Worm (Caenorhabditis elegans) whole organism, L4 larva: Measurements from ENCODE around the gene T27E7.4.

Experiments used
- F37D6.2 ChIP-seq: sonication (generic microtip); optimal IDR thresholded peaks from 2 replicates; lab custom pipeline; 2016; ENCODE audit warnings: mild to moderate bottlenecking, missing genetic modification characterization, missing compliant biosample characterization
- T26A8.4 ChIP-seq: fragments of 200-800 bp; sonication (Bioruptor generic); IDR thresholded peaks from 2 replicates; pipeline ENCODE4 v1.3.6; 2022; ENCODE audit warnings: missing genetic modification characterization, missing compliant biosample characterization
- Y5F2A.4 ChIP-seq: fragments of 200-800 bp; sonication (Bioruptor generic); optimal IDR thresholded peaks from 2 replicates; lab custom pipeline; 2018; ENCODE audit warnings: mild to moderate bottlenecking, missing genetic modification characterization, missing compliant biosample characterization
- aha-1 ChIP-seq: fragments of 150-350 bp; peaks from one replicate; lab custom pipeline; 2014; ENCODE audit warnings: missing biosample characterization, missing genetic modification characterization
- ama-1 ChIP-seq: fragments of 150-350 bp; optimal IDR thresholded peaks from 2 replicates; lab custom pipeline; 2014; ENCODE audit warnings: inconsistent platforms, mixed read lengths
- ceh-20 ChIP-seq: fragments of 200-800 bp; sonication (Bioruptor generic); IDR thresholded peaks from 2 replicates; pipeline ENCODE4 v1.3.6; 2022; ENCODE audit warnings: missing genetic modification reagents, missing genetic modification characterization, missing compliant biosample characterization
- ceh-28 ChIP-seq: fragments of 150-350 bp; optimal IDR thresholded peaks from 2 replicates; lab custom pipeline; 2014; ENCODE audit warnings: missing biosample characterization, missing genetic modification reagents, missing genetic modification characterization
- ceh-62 ChIP-seq: sonication (generic microtip); optimal IDR thresholded peaks from 2 replicates; lab custom pipeline; 2017; ENCODE audit warnings: missing biosample characterization, missing genetic modification characterization
- cey-2 ChIP-seq: sonication (generic microtip); optimal IDR thresholded peaks from 3 replicates; lab custom pipeline; 2017; ENCODE audit warnings: missing genetic modification characterization, mild to moderate bottlenecking, missing compliant biosample characterization, antibody characterized with exemption, borderline replicate concordance; ENCODE audit not compliant: insufficient read depth
- ctbp-1 ChIP-seq: fragments of 200-800 bp; sonication (Bioruptor generic); IDR thresholded peaks from 2 replicates; pipeline ENCODE4 v1.3.6; 2022; ENCODE audit warnings: missing genetic modification reagents, missing genetic modification characterization, missing compliant biosample characterization
- daf-12 ChIP-seq: fragments of 150-350 bp; optimal IDR thresholded peaks from 2 replicates; lab custom pipeline; 2014; ENCODE audit warnings: missing biosample characterization, missing genetic modification reagents, missing genetic modification characterization
- duxl-1 ChIP-seq: sonication (generic microtip); optimal IDR thresholded peaks from 2 replicates; lab custom pipeline; 2016; ENCODE audit warnings: mild to moderate bottlenecking, missing genetic modification characterization, moderate library complexity, missing compliant biosample characterization; ENCODE audit not compliant: poor library complexity
- dve-1 ChIP-seq: sonication (generic microtip); optimal IDR thresholded peaks from 2 replicates; lab custom pipeline; 2017; ENCODE audit warnings: antibody characterized with exemption, mild to moderate bottlenecking, missing genetic modification characterization, missing compliant biosample characterization; ENCODE audit not compliant: insufficient read depth
- hlh-30 ChIP-seq: sonication (generic microtip); optimal IDR thresholded peaks from 2 replicates; lab custom pipeline; 2017; ENCODE audit warnings: antibody characterized with exemption, mild to moderate bottlenecking, missing genetic modification characterization, missing compliant biosample characterization; ENCODE audit not compliant: insufficient read depth
- lin-13 ChIP-seq: fragments of 150-350 bp; optimal IDR thresholded peaks from 2 replicates; lab custom pipeline; 2014; ENCODE audit warnings: missing biosample characterization, missing genetic modification reagents, missing genetic modification characterization
- lin-29 ChIP-seq: fragments of 200-800 bp; sonication (Bioruptor generic); IDR thresholded peaks from 2 replicates; pipeline ENCODE4 v1.3.6; 2022; ENCODE audit warnings: missing genetic modification reagents, missing genetic modification characterization, missing compliant biosample characterization
- madf-5 ChIP-seq, 2 experiments: fragments of 200-800 bp; sonication (Bioruptor generic); IDR thresholded peaks; 2 replicates each; pipeline ENCODE4 v1.3.6; 2022; ENCODE audit warnings: missing compliant biosample characterization in 2 of 2, missing genetic modification characterization in 2 of 2
- mdl-1 ChIP-seq, 2 experiments: fragments of 150-350 bp in 1 of 2; sonication (generic microtip) in 1 of 2; optimal IDR thresholded peaks; 2 replicates each; lab custom pipeline; 2014 to 2017; ENCODE audit warnings: missing biosample characterization in 2 of 2, missing genetic modification characterization in 2 of 2
- mdt-29 ChIP-seq: fragments of 200-800 bp; sonication (Bioruptor generic); IDR thresholded peaks from 2 replicates; pipeline ENCODE4 v1.3.6; 2022; ENCODE audit warnings: missing genetic modification reagents, missing genetic modification characterization, missing compliant biosample characterization
- mep-1 ChIP-seq: fragments of 150-350 bp; sonication (generic microtip); optimal IDR thresholded peaks from 3 replicates; lab custom pipeline; 2014; ENCODE audit warnings: missing biosample characterization, missing genetic modification characterization
- mes-2 ChIP-seq: sonication (generic microtip); optimal IDR thresholded peaks from 2 replicates; lab custom pipeline; 2016; ENCODE audit warnings: missing genotype, mild to moderate bottlenecking, missing genetic modification characterization, missing compliant biosample characterization; ENCODE audit not compliant: poor library complexity, severe bottlenecking
- nhr-237 ChIP-seq: sonication (generic microtip); optimal IDR thresholded peaks from 2 replicates; lab custom pipeline; 2017; ENCODE audit warnings: missing biosample characterization, missing genetic modification characterization
- nhr-41 ChIP-seq: fragments of 200-800 bp; sonication (Bioruptor generic); IDR thresholded peaks from 2 replicates; pipeline ENCODE4 v1.3.6; 2022; ENCODE audit warnings: missing genetic modification reagents, missing genetic modification characterization, missing compliant biosample characterization
- nhr-42 ChIP-seq: fragments of 200-800 bp; sonication (Bioruptor generic); IDR thresholded peaks from 2 replicates; pipeline ENCODE4 v1.3.6; 2022; ENCODE audit warnings: missing genetic modification characterization, missing compliant biosample characterization
- nhr-6 ChIP-seq: fragments of 150-350 bp; optimal IDR thresholded peaks from 2 replicates; lab custom pipeline; 2014; ENCODE audit warnings: missing biosample characterization, missing genetic modification characterization
- nhr-77 ChIP-seq: fragments of 150-350 bp; optimal IDR thresholded peaks from 2 replicates; lab custom pipeline; 2014; ENCODE audit warnings: missing biosample characterization, missing genetic modification characterization
- rbr-2 ChIP-seq: sonication (generic microtip); optimal IDR thresholded peaks from 2 replicates; lab custom pipeline; 2016; ENCODE audit warnings: missing genotype, missing genetic modification characterization, missing compliant biosample characterization
- snpc-4 ChIP-seq: fragments of 150-350 bp; optimal IDR thresholded peaks from 2 replicates; lab custom pipeline; 2014; ENCODE audit warnings: missing biosample characterization, missing genetic modification characterization
- spr-3 ChIP-seq: fragments of 200-800 bp; sonication (Bioruptor generic); optimal IDR thresholded peaks from 2 replicates; lab custom pipeline; 2018; ENCODE audit warnings: mild to moderate bottlenecking, missing genetic modification characterization, missing compliant biosample characterization
- tra-1 ChIP-seq: fragments of 200-800 bp; sonication (Bioruptor generic); IDR thresholded peaks from 2 replicates; pipeline ENCODE4 v1.3.6; 2022; ENCODE audit warnings: missing genetic modification reagents, missing genetic modification characterization, missing compliant biosample characterization
- unc-62 ChIP-seq, 3 experiments: fragments of 150-350 bp in 1 of 3; sonication (generic microtip); optimal IDR thresholded peaks in 2 of 3; peaks in 1 of 3; 1 replicate in 1 of 3; 2 replicates in 2 of 3; lab custom pipeline; 2014 to 2017; ENCODE audit warnings: missing biosample characterization in 3 of 3, missing genetic modification characterization in 3 of 3, missing genetic modification reagents in 3 of 3, missing genotype in 1 of 3
- zfp-2 ChIP-seq: sonication (generic microtip); optimal IDR thresholded peaks from 2 replicates; lab custom pipeline; 2016; ENCODE audit warnings: mild to moderate bottlenecking, missing genetic modification characterization, missing compliant biosample characterization
- ztf-11 ChIP-seq: fragments of 150-350 bp; optimal IDR thresholded peaks from 2 replicates; lab custom pipeline; 2014; ENCODE audit warnings: missing biosample characterization, missing genetic modification characterization
- ztf-7 ChIP-seq: fragments of 150-350 bp; optimal IDR thresholded peaks from 2 replicates; lab custom pipeline; 2014; ENCODE audit warnings: missing biosample characterization, missing genetic modification characterization

T27E7.4 gene

ce11 chrIV:14549308-14549707 is 14.4 kb upstream of the T27E7.4 start, which contains the start of gene T27E7.9:
TSS of gene T27E7.9 (minus strand) at chrIV:14549408.
- TF ChIP-seq nhr-6 = no peak
- no peak for TF ChIP-seq F37D6.2 (tag; lab: Kevin White, UChicago)
- TF ChIP-seq T26A8.4 (GFP tag; lab: Robert Waterston, UW) = no peak
- TF ChIP-seq rbr-2 (tag; lab: Kevin White, UChicago) = no peak
- TF ChIP-seq ceh-62 = no peak
- no peak for TF ChIP-seq daf-12
- no peak for TF ChIP-seq lin-29 (GFP tag; lab: Robert Waterston, UW)
- no peak for TF ChIP-seq nhr-41 (GFP tag; lab: Robert Waterston, UW)

ce11 chrIV:14547292-14547691 is 12.4 kb upstream of the T27E7.4 start:
- peak; percentile 55 for TF ChIP-seq aha-1
- no peak for TF ChIP-seq tra-1 (GFP tag; lab: Robert Waterston, UW)
- no peak for TF ChIP-seq Y5F2A.4 (GFP tag; lab: Kevin White, UChicago)

ce11 chrIV:14542517-14542916 is 7.7 kb upstream of the T27E7.4 start, which contains the start of gene pals-29:
TSS of gene pals-29 (minus strand) at chrIV:14542617.
- TF ChIP-seq mdt-29 (GFP tag; lab: Robert Waterston, UW) = no peak
- TF ChIP-seq hlh-30 (tag; lab: Kevin White, UChicago) = no peak
- TF ChIP-seq ama-1 (lab: Kevin White, UChicago) = no peak
- no peak for TF ChIP-seq snpc-4 (tag; lab: Kevin White, UChicago)
- TF ChIP-seq cey-2 = no peak
- TF ChIP-seq, all 104 proteins: peak for 0

ce11 chrIV:14536911-14537310 is 2.0 kb upstream of the T27E7.4 start, which contains the start of gene T27E7.5:
TSS of gene T27E7.5 (plus strand) at chrIV:14537163.
- TF ChIP-seq mes-2 (tag; lab: Kevin White, UChicago) (no peak), mdl-1 (tag; optimal IDR thresholded peaks at IDR 0.05; lab: Kevin White, UChicago) (no peak), ztf-7 (tag; lab: Kevin White, UChicago) (no peak), aha-1 (peak; percentile 91), unc-62 (GFP tag; optimal IDR thresholded peaks at IDR 0.05 in 1 of 2; lab: Kevin White, UChicago) (peak in 1 of 2 experiments; percentile 30), unc-62 (tag; optimal IDR thresholded peaks at IDR 0.05; lab: Kevin White, UChicago) (no peak), ztf-11 (tag; lab: Kevin White, UChicago) (no peak), spr-3 (GFP tag; lab: Kevin White, UChicago) (no peak), mdt-29 (GFP tag; lab: Robert Waterston, UW) (no peak), ceh-20 (GFP tag; lab: Robert Waterston, UW) (no peak), ctbp-1 (GFP tag; lab: Robert Waterston, UW) (no peak), madf-5 (GFP tag; IDR thresholded peaks at IDR 0.05; lab: Robert Waterston, UW) (no peak), nhr-77 (tag; lab: Kevin White, UChicago) (no peak), nhr-42 (GFP tag; lab: Robert Waterston, UW) (no peak), nhr-6 (no peak), dve-1 (tag; lab: Kevin White, UChicago) (no peak), duxl-1 (no peak), lin-13 (GFP tag; lab: Kevin White, UChicago) (no peak), zfp-2 (tag; lab: Kevin White, UChicago) (no peak)

- TF ChIP-seq T26A8.4 (GFP tag; lab: Robert Waterston, UW) = no peak
- no peak for TF ChIP-seq mep-1 (tag; lab: Kevin White, UChicago)
- no peak for TF ChIP-seq ceh-28 (tag; lab: Kevin White, UChicago)
- no peak for TF ChIP-seq nhr-237 (tag; lab: Kevin White, UChicago)
- TF ChIP-seq, all 104 proteins: peak for 0
These were observed 2.5 kb downstream of the T27E7.4 start for ce11 chrIV:14532366-14532765.
